Worm (Caenorhabditis elegans) whole organism, midembryonic: ENCODE results near the gene miga-1.

Experiments used
- T22C8.4 ChIP-seq: fragments of 200-800 bp; sonication (Bioruptor generic); IDR thresholded peaks from 2 replicates; pipeline ENCODE4 v1.3.6; 2022; ENCODE audit warnings: missing genetic modification characterization, missing compliant biosample characterization
- cog-1 ChIP-seq: sonication (generic microtip); optimal IDR thresholded peaks from 2 replicates; lab custom pipeline; 2016; ENCODE audit warnings: missing genetic modification characterization, missing compliant biosample characterization
- flt-1 ChIP-seq: fragments of 200-800 bp; sonication (Bioruptor generic); IDR thresholded peaks from 2 replicates; pipeline ENCODE4 v1.3.6; 2022; ENCODE audit warnings: missing genetic modification characterization, missing compliant biosample characterization
- klf-2 ChIP-seq: fragments of 200-800 bp; sonication (Bioruptor generic); conservative IDR thresholded peaks from 2 replicates; pipeline ENCODE4 v1.3.6; 2022; ENCODE audit warnings: missing genetic modification reagents, missing genetic modification characterization, missing compliant biosample characterization
- med-1 ChIP-seq: sonication (generic microtip); optimal IDR thresholded peaks from 2 replicates; lab custom pipeline; 2017; ENCODE audit warnings: missing genetic modification characterization, mild to moderate bottlenecking, missing compliant biosample characterization, antibody characterized with exemption, missing genetic modification reagents; ENCODE audit not compliant: insufficient read depth
- ref-1 ChIP-seq: fragments of 200-800 bp; sonication (Bioruptor generic); conservative IDR thresholded peaks from 2 replicates; pipeline ENCODE4 v1.3.6; 2022; ENCODE audit warnings: missing genetic modification reagents, missing genetic modification characterization, missing compliant biosample characterization
- tab-1 ChIP-seq: fragments of 200-800 bp; sonication (Bioruptor generic); IDR thresholded peaks from 2 replicates; pipeline ENCODE4 v1.3.6; 2022; ENCODE audit warnings: missing genetic modification characterization, missing compliant biosample characterization
- ztf-23 ChIP-seq: fragments of 200-800 bp; sonication (Bioruptor generic); IDR thresholded peaks from 2 replicates; pipeline ENCODE4 v1.3.6; 2022; ENCODE audit warnings: missing genetic modification reagents, missing genetic modification characterization, missing compliant biosample characterization
- ztf-29 ChIP-seq: fragments of 200-800 bp; sonication (Bioruptor generic); IDR thresholded peaks from 2 replicates; pipeline ENCODE4 v1.3.6; 2022; ENCODE audit warnings: missing genetic modification reagents, missing genetic modification characterization, missing compliant biosample characterization

DNA sequence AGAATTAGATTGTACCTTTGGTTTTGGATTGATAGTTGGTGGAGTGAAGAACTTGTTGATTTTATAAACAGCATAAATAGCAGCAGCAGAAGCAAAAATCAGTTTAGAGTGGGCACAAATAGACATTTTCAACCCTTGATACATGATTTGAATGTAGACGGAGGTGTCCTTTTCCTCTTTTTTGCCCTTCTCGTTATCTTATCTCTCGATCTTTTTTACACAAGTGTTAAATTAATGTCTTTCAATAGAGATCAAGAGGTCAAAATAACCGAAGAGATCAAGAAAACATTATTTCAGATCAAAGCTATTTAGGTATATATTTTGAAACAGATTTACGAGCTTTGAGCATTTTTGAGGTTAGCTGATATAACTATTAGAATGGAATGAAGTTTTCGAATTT is 11.2 kb upstream of the miga-1 start, which contains the start of gene cdr-7:
- TF ChIP-seq klf-2, result no peak
- TF ChIP-seq cog-1, result no peak
- no peak for TF ChIP-seq T22C8.4
- TF ChIP-seq med-1, result no peak
- TF ChIP-seq flt-1 (GFP tag; lab: Robert Waterston, UW), result no peak
- TF ChIP-seq ref-1 (GFP tag; lab: Robert Waterston, UW), result no peak
- no peak for TF ChIP-seq ztf-29 (GFP tag; lab: Robert Waterston, UW)
- no peak for TF ChIP-seq ztf-23 (GFP tag; lab: Robert Waterston, UW)
- no peak for TF ChIP-seq tab-1 (GFP tag; lab: Robert Waterston, UW)
